Fruit fly (Drosophila melanogaster) whole organism, embryonic: ENCODE results near the gene Ts.

Source experiments
- Bgb ChIP-seq: fragments of 200-800 bp; sonication (Bioruptor generic); IDR thresholded peaks from 2 replicates; pipeline ENCODE4 v1.3.6; 2022; ENCODE audit warnings: missing biosample characterization, missing genetic modification characterization; ENCODE audit not compliant: partially characterized antibody
- BtbVII ChIP-seq: fragments of 200-800 bp; sonication (Bioruptor generic); optimal IDR thresholded peaks from 3 replicates; lab custom pipeline; 2017; ENCODE audit warnings: missing biosample characterization, mild to moderate bottlenecking, missing genetic modification characterization
- CG11695 ChIP-seq: fragments of 200-800 bp; sonication (Bioruptor generic); IDR thresholded peaks from 3 replicates; pipeline ENCODE4 v1.3.6; 2022; ENCODE audit warnings: missing biosample characterization, missing genetic modification characterization
- CG12299 ChIP-seq: fragments of 200-800 bp; sonication (Bioruptor generic); optimal IDR thresholded peaks from 2 replicates; lab custom pipeline; 2018; ENCODE audit warnings: missing biosample characterization, mild to moderate bottlenecking, missing genetic modification characterization
- CG12769 ChIP-seq: fragments of 200-800 bp; sonication (Bioruptor generic); optimal IDR thresholded peaks from 2 replicates; lab custom pipeline; 2019; ENCODE audit warnings: missing biosample characterization, mild to moderate bottlenecking, missing genetic modification characterization, moderate library complexity
- CG13296 ChIP-seq: fragments of 200-800 bp; sonication (Bioruptor generic); optimal IDR thresholded peaks from 3 replicates; lab custom pipeline; 2018; ENCODE audit warnings: missing biosample characterization, mild to moderate bottlenecking, missing genetic modification characterization
- CG17186 ChIP-seq: fragments of 200-800 bp; sonication (Bioruptor generic); optimal IDR thresholded peaks from 3 replicates; lab custom pipeline; 2017; ENCODE audit warnings: missing biosample characterization, missing genetic modification reagents, missing genetic modification characterization
- CG17385 ChIP-seq: fragments of 200-800 bp; sonication (Bioruptor generic); optimal IDR thresholded peaks from 3 replicates; lab custom pipeline; 2018; ENCODE audit warnings: missing biosample characterization, mild to moderate bottlenecking, missing genetic modification characterization
- CG17568 ChIP-seq: fragments of 200-800 bp; sonication (Bioruptor generic); optimal IDR thresholded peaks from 2 replicates; lab custom pipeline; 2018; ENCODE audit warnings: missing biosample characterization, mild to moderate bottlenecking, missing genetic modification characterization, moderate library complexity
- CG17612 ChIP-seq: fragments of 200-800 bp; sonication (Bioruptor generic); IDR thresholded peaks from 2 replicates; pipeline ENCODE4 v1.3.6; 2022; ENCODE audit warnings: missing biosample characterization, missing genetic modification characterization
- CG18476 ChIP-seq: fragments of 200-800 bp; sonication (Bioruptor generic); optimal IDR thresholded peaks from 2 replicates; lab custom pipeline; 2016; ENCODE audit warnings: missing biosample characterization, mild to moderate bottlenecking, missing genetic modification characterization
- CG2129 ChIP-seq: fragments of 200-800 bp; sonication (Bioruptor generic); IDR thresholded peaks from 2 replicates; pipeline ENCODE4 v1.3.6; 2022; ENCODE audit warnings: missing biosample characterization, missing genetic modification characterization; ENCODE audit not compliant: partially characterized antibody
- CG3163 ChIP-seq: fragments of 200-800 bp; sonication (Bioruptor generic); optimal IDR thresholded peaks from 3 replicates; lab custom pipeline; 2016; ENCODE audit warnings: missing biosample characterization, missing genetic modification characterization
- CG33213 ChIP-seq: fragments of 200-800 bp; sonication (Bioruptor generic); optimal IDR thresholded peaks from 3 replicates; lab custom pipeline; 2016; ENCODE audit warnings: missing biosample characterization, missing genetic modification characterization
- CG6254 ChIP-seq: fragments of 200-800 bp; sonication (Bioruptor generic); optimal IDR thresholded peaks from 3 replicates; lab custom pipeline; 2017; ENCODE audit warnings: mild to moderate bottlenecking, missing biosample characterization, missing genetic modification reagents, missing genetic modification characterization
- CG6765 ChIP-seq: fragments of 200-800 bp; sonication (Bioruptor generic); optimal IDR thresholded peaks from 3 replicates; lab custom pipeline; 2017; ENCODE audit warnings: missing biosample characterization, mild to moderate bottlenecking, missing genetic modification characterization
- CG7271 ChIP-seq: fragments of 200-800 bp; sonication (Bioruptor generic); optimal IDR thresholded peaks from 2 replicates; lab custom pipeline; 2018; ENCODE audit warnings: missing biosample characterization, mild to moderate bottlenecking, missing genetic modification characterization, moderate library complexity
- CG7357 ChIP-seq: fragments of 200-800 bp; sonication (Bioruptor generic); IDR thresholded peaks from 3 replicates; pipeline ENCODE4 v1.3.6; 2022; ENCODE audit warnings: missing biosample characterization, missing genetic modification characterization
- CG8478 ChIP-seq: fragments of >200 bp; optimal IDR thresholded peaks from 2 replicates; lab custom pipeline; 2018
- CG9932 ChIP-seq: fragments of 200-800 bp; sonication (Bioruptor generic); IDR thresholded peaks from 2 replicates; pipeline ENCODE4 v1.3.6; 2022; ENCODE audit warnings: missing biosample characterization, missing genetic modification characterization
- CHES-1-like ChIP-seq: fragments of 200-800 bp; sonication (Bioruptor generic); optimal IDR thresholded peaks from 2 replicates; lab custom pipeline; 2016; ENCODE audit warnings: missing biosample characterization, missing genetic modification characterization
- CoRest ChIP-seq: fragments of 200-800 bp; sonication (Bioruptor generic); optimal IDR thresholded peaks from 3 replicates; lab custom pipeline; 2018; ENCODE audit warnings: missing biosample characterization, mild to moderate bottlenecking, missing genetic modification characterization, moderate library complexity
- Doc3 ChIP-seq: fragments of 200-800 bp; sonication (Bioruptor generic); IDR thresholded peaks from 3 replicates; pipeline ENCODE4 v1.3.6; 2022; ENCODE audit warnings: missing biosample characterization, missing genetic modification characterization; ENCODE audit not compliant: partially characterized antibody
- Dref ChIP-seq: fragments of 200-800 bp; sonication (Bioruptor generic); IDR thresholded peaks from 2 replicates; pipeline ENCODE4 v1.3.6; 2022; ENCODE audit warnings: missing biosample characterization, missing genetic modification characterization
- Eip74EF ChIP-seq, 2 experiments: fragments of 200-800 bp in 1 of 2; fragments of >200 bp in 1 of 2; sonication (Bioruptor generic) in 1 of 2; optimal IDR thresholded peaks; 2 replicates each; lab custom pipeline; 2017 to 2019; ENCODE audit warnings: missing biosample characterization in 2 of 2, missing genetic modification characterization in 2 of 2, mild to moderate bottlenecking in 1 of 2, moderate library complexity in 1 of 2
- Ets97D ChIP-seq: fragments of 200-800 bp; sonication (Bioruptor generic); optimal IDR thresholded peaks from 3 replicates; lab custom pipeline; 2016; ENCODE audit warnings: missing biosample characterization, missing genetic modification characterization
- HLH3B ChIP-seq: fragments of 200-800 bp; sonication (Bioruptor generic); IDR thresholded peaks from 2 replicates; pipeline ENCODE4 v1.3.6; 2022; ENCODE audit warnings: missing biosample characterization, missing genetic modification characterization
- HLH4C ChIP-seq: fragments of 200-800 bp; sonication (Bioruptor generic); IDR thresholded peaks from 3 replicates; pipeline ENCODE4 v1.3.6; 2022; ENCODE audit warnings: missing biosample characterization, missing genetic modification characterization; ENCODE audit not compliant: partially characterized antibody
- HmgZ ChIP-seq: fragments of 200-800 bp; sonication (Bioruptor generic); optimal IDR thresholded peaks from 2 replicates; lab custom pipeline; 2018; ENCODE audit warnings: missing biosample characterization, mild to moderate bottlenecking, missing genetic modification characterization
- MESR4 ChIP-seq: fragments of 200-800 bp; sonication (Bioruptor generic); optimal IDR thresholded peaks from 2 replicates; lab custom pipeline; 2018; ENCODE audit warnings: missing biosample characterization, mild to moderate bottlenecking, missing genetic modification characterization, moderate library complexity
- Max ChIP-seq: fragments of 200-800 bp; sonication (Bioruptor generic); optimal IDR thresholded peaks from 2 replicates; lab custom pipeline; 2016; ENCODE audit warnings: missing biosample characterization, mild to moderate bottlenecking, missing genetic modification characterization
- Nf-YA ChIP-seq: fragments of 200-800 bp; sonication (Bioruptor generic); IDR thresholded peaks from 2 replicates; pipeline ENCODE4 v1.3.6; 2022; ENCODE audit warnings: missing biosample characterization, missing genetic modification characterization
- Rx ChIP-seq: fragments of 200-800 bp; sonication (Bioruptor generic); IDR thresholded peaks from 2 replicates; pipeline ENCODE4 v1.3.6; 2022; ENCODE audit warnings: missing biosample characterization, missing genetic modification characterization
- Sry-δ ChIP-seq: fragments of 200-800 bp; sonication (Bioruptor generic); optimal IDR thresholded peaks from 2 replicates; lab custom pipeline; 2016; ENCODE audit warnings: missing biosample characterization, missing genetic modification characterization
- Ssrp ChIP-seq: fragments of 200-800 bp; sonication (Bioruptor generic); optimal IDR thresholded peaks from 2 replicates; lab custom pipeline; 2018; ENCODE audit warnings: missing biosample characterization, mild to moderate bottlenecking, missing genetic modification characterization, moderate library complexity
- ci ChIP-seq: fragments of 200-800 bp; sonication (Bioruptor generic); IDR thresholded peaks from 3 replicates; pipeline ENCODE4 v1.3.6; 2022; ENCODE audit warnings: missing biosample characterization, missing genetic modification characterization
- ems ChIP-seq: fragments of 200-800 bp; sonication (Bioruptor generic); optimal IDR thresholded peaks from 3 replicates; lab custom pipeline; 2016; ENCODE audit warnings: missing biosample characterization, missing genetic modification characterization
- ftz-f1 ChIP-seq: fragments of 200-800 bp; sonication (Bioruptor generic); optimal IDR thresholded peaks from 2 replicates; lab custom pipeline; 2016; ENCODE audit warnings: missing biosample characterization, missing genetic modification characterization
- gce ChIP-seq: fragments of 200-800 bp; sonication (Bioruptor generic); IDR thresholded peaks from 3 replicates; pipeline ENCODE4 v1.3.6; 2022; ENCODE audit warnings: missing biosample characterization, missing genetic modification characterization
- hkb ChIP-seq, 2 experiments: fragments of 200-800 bp in 1 of 2; fragments of >200 bp in 1 of 2; sonication (Bioruptor generic) in 1 of 2; IDR thresholded peaks in 1 of 2; optimal IDR thresholded peaks in 1 of 2; 2 replicates each; pipeline versions ENCODE4 v1.3.6 to Lab custom; 2017 to 2022; ENCODE audit warnings: missing biosample characterization in 1 of 2, missing genetic modification characterization in 1 of 2
- lbe ChIP-seq: fragments of 200-800 bp; sonication (Bioruptor generic); optimal IDR thresholded peaks from 2 replicates; lab custom pipeline; 2016; ENCODE audit warnings: missing biosample characterization, mild to moderate bottlenecking, missing genetic modification characterization
- lola ChIP-seq, 3 experiments: fragments of >200 bp in 2 of 3; fragments of 200-800 bp in 1 of 3; sonication (Bioruptor generic) in 1 of 3; optimal IDR thresholded peaks; 2 replicates each; lab custom pipeline; 2017 to 2019; ENCODE audit warnings: missing biosample characterization in 3 of 3, missing genetic modification characterization in 3 of 3, mild to moderate bottlenecking in 1 of 3, moderate library complexity in 1 of 3
- mirr ChIP-seq: fragments of 200-800 bp; sonication (Bioruptor generic); optimal IDR thresholded peaks from 3 replicates; lab custom pipeline; 2018; ENCODE audit warnings: missing biosample characterization, mild to moderate bottlenecking, missing genetic modification characterization
- mld ChIP-seq: fragments of 200-800 bp; sonication (Bioruptor generic); IDR thresholded peaks from 3 replicates; pipeline ENCODE4 v1.3.6; 2022; ENCODE audit warnings: missing biosample characterization, missing genetic modification characterization; ENCODE audit not compliant: partially characterized antibody
- pzg ChIP-seq: fragments of 200-800 bp; sonication (Bioruptor generic); optimal IDR thresholded peaks from 3 replicates; lab custom pipeline; 2018; ENCODE audit warnings: missing biosample characterization, mild to moderate bottlenecking, missing genetic modification characterization, moderate library complexity
- ro ChIP-seq: fragments of 200-800 bp; sonication (Bioruptor generic); IDR thresholded peaks from 2 replicates; pipeline ENCODE4 v1.3.6; 2022; ENCODE audit warnings: missing biosample characterization, missing genetic modification characterization
- slp2 ChIP-seq: fragments of 200-800 bp; sonication (Bioruptor generic); optimal IDR thresholded peaks from 2 replicates; lab custom pipeline; 2016; ENCODE audit warnings: missing biosample characterization, missing genetic modification characterization
- trem ChIP-seq: fragments of 200-800 bp; optimal IDR thresholded peaks from 3 replicates; lab custom pipeline; 2019; ENCODE audit warnings: missing biosample characterization, mild to moderate bottlenecking, missing genetic modification characterization, moderate library complexity
- unc-4 ChIP-seq: fragments of 200-800 bp; sonication (Bioruptor generic); IDR thresholded peaks from 2 replicates; pipeline ENCODE4 v1.3.6; 2022; ENCODE audit warnings: missing biosample characterization, missing genetic modification characterization; ENCODE audit not compliant: partially characterized antibody
- wdn ChIP-seq: fragments of 200-800 bp; sonication (Bioruptor generic); IDR thresholded peaks from 2 replicates; pipeline ENCODE4 v1.3.6; 2022; ENCODE audit warnings: missing biosample characterization, missing genetic modification characterization

Gene Ts

DNA sequence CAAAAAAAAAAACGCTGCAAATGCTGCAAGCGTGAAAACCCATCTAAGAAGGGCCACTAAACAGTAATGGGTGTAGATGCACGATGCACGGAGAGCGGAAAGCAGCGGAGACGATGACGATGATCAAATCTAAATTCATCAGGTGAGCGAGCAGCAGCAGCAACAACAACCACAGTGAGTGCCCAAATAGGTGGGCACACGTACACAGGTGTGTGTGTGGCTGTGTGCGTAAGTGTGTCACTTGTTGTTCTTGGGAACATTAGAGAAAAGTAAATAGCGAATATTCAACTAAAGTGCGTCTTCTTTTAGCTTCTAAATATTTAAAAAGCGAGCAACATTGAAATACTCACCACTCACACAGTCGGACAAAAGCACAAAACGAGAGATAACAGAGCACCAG is 23.8 kb upstream of the Ts start (continued):
- TF ChIP-seq CG17568 (GFP tag; lab: Kevin White, UChicago) (no peak), HmgZ (tag; lab: Kevin White, UChicago) (peak; percentile 13), hkb (optimal IDR thresholded peaks at IDR 0.05; lab: Kevin White, UChicago) (no peak), hkb (GFP tag; IDR thresholded peaks at IDR 0.05; lab: Robert Waterston, UW) (peak; percentile 35; the same call in 1 of the 2 replicates), CG33213 (GFP tag; lab: Kevin White, UChicago) (no peak), MESR4 (GFP tag; lab: Kevin White, UChicago) (peak; percentile 30), gce (0 out of 3 replicates have a peak, but pooled peaks have one; percentile 26), ci (GFP tag; lab: Robert Waterston, UW) (no peak), CG12299 (tag; lab: Kevin White, UChicago) (no peak), ems (GFP tag; lab: Kevin White, UChicago) (no peak), CG9932 (GFP tag; lab: Robert Waterston, UW) (no peak), CoRest (no peak), CG7357 (GFP tag; lab: Robert Waterston, UW) (no peak), wdn (GFP tag; lab: Robert Waterston, UW) (no peak), CG17385 (GFP tag; lab: Kevin White, UChicago) (no peak), CG3163 (GFP tag; lab: Kevin White, UChicago) (no peak), Sry-δ (GFP tag; lab: Kevin White, UChicago) (no peak), CG13296 (GFP tag; lab: Kevin White, UChicago) (peak; percentile 14), CHES-1-like (GFP tag; lab: Kevin White, UChicago) (peak; percentile 5), Ssrp (tag; lab: Kevin White, UChicago) (no peak), CG12769 (no peak), Max (GFP tag; lab: Kevin White, UChicago) (no peak), CG18476 (no peak), mirr (peak; percentile 41), Doc3 (GFP tag; lab: Robert Waterston, UW) (no peak), ftz-f1 (GFP tag; lab: Kevin White, UChicago) (no peak), Dref (GFP tag; lab: Robert Waterston, UW) (no peak), CG6765 (GFP tag; lab: Kevin White, UChicago) (no peak), BtbVII (GFP tag; lab: Kevin White, UChicago) (no peak), Bgb (GFP tag; lab: Robert Waterston, UW) (no peak), HLH3B (no peak), ro (GFP tag; lab: Robert Waterston, UW) (no peak), pzg (GFP tag; lab: Kevin White, UChicago) (no peak), mld (0 out of 3 replicates have a peak, but pooled peaks have one; percentile 7), lbe (GFP tag; lab: Kevin White, UChicago) (no peak), CG17612 (GFP tag; lab: Robert Waterston, UW) (no peak), slp2 (GFP tag; lab: Kevin White, UChicago) (no peak), Eip74EF (GFP tag; optimal IDR thresholded peaks at IDR 0.05; lab: Kevin White, UChicago) (no peak), CG7271 (tag; lab: Kevin White, UChicago) (no peak)

dm6 chr2L:2992664-2993174 is 23.3 kb upstream of the Ts start, which contains the start of the genes okr and CG3558:
Gene okr, minus strand, starts transcription at chr2L:2992759.
Gene CG3558, plus strand, starts transcription at chr2L:2992870.
- TF ChIP-seq unc-4 (GFP tag; lab: Robert Waterston, UW) (peak; percentile 91), Rx (GFP tag; lab: Robert Waterston, UW) (no peak), CG6254 (peak; percentile 0), Ets97D (GFP tag; lab: Kevin White, UChicago) (peak; percentile 48), HLH4C (GFP tag; lab: Robert Waterston, UW) (peak; percentile 78), CG8478 (no peak), CG2129 (GFP tag; lab: Robert Waterston, UW) (peak; percentile 77), CG11695 (no peak), CG17186 (GFP tag; lab: Kevin White, UChicago) (peak; percentile 59), Nf-YA (GFP tag; lab: Robert Waterston, UW) (no peak), lola (GFP tag; optimal IDR thresholded peaks at IDR 0.05; lab: Kevin White, UChicago) (peak in 1 of 3 experiments; percentile 7), trem (tag; lab: Kevin White, UChicago) (peak; percentile 91), CG13296 (GFP tag; lab: Kevin White, UChicago) (no peak)
